Worm (Caenorhabditis elegans) whole organism, L1 larva: ENCODE measurements around the gene T28A8.2.
A peak's percentile ranks its signal among the peaks of the same experiment; 100 is the strongest.

ENCODE experiments used
- C04F5.9 ChIP-seq: sonication (generic microtip); optimal IDR thresholded peaks from 2 replicates; lab custom pipeline; 2016; ENCODE audit warnings: missing genetic modification characterization, missing compliant biosample characterization
- C16A3.4 ChIP-seq: fragments of 150-350 bp; optimal IDR thresholded peaks from 2 replicates; lab custom pipeline; 2014; ENCODE audit warnings: missing biosample characterization, missing genetic modification characterization
- alr-1 ChIP-seq: fragments of 200-800 bp; sonication (Bioruptor generic); optimal IDR thresholded peaks from 2 replicates; lab custom pipeline; 2018; ENCODE audit warnings: borderline replicate concordance, mild to moderate bottlenecking, missing genetic modification characterization, missing compliant biosample characterization
- ama-1 ChIP-seq: fragments of 150-350 bp; optimal IDR thresholded peaks from 2 replicates; lab custom pipeline; 2014
- ceh-63 ChIP-seq: fragments of 200-800 bp; sonication (Bioruptor generic); optimal IDR thresholded peaks from 2 replicates; lab custom pipeline; 2018; ENCODE audit warnings: mild to moderate bottlenecking, missing genetic modification characterization, missing compliant biosample characterization
- ceh-88 ChIP-seq: fragments of 200-800 bp; sonication (Bioruptor generic); IDR thresholded peaks from 2 replicates; pipeline ENCODE4 v1.3.6; 2022; ENCODE audit warnings: missing genetic modification characterization, missing compliant biosample characterization
- ces-1 ChIP-seq: fragments of 150-350 bp; optimal IDR thresholded peaks from 2 replicates; lab custom pipeline; 2014; ENCODE audit warnings: missing biosample characterization, missing genetic modification reagents, missing genetic modification characterization
- efl-1 ChIP-seq, 4 experiments: fragments of 150-350 bp; optimal IDR thresholded peaks in 3 of 4; peaks in 1 of 4; 1 replicate in 1 of 4; 2 replicates in 3 of 4; lab custom pipeline; 2014; ENCODE audit warnings: missing biosample characterization in 2 of 4, missing genetic modification characterization in 2 of 4, missing genetic modification reagents in 2 of 4
- elt-2 ChIP-seq: sonication (generic microtip); optimal IDR thresholded peaks from 2 replicates; lab custom pipeline; 2016; ENCODE audit warnings: missing genetic modification characterization, mild to moderate bottlenecking, inconsistent platforms, missing compliant biosample characterization, missing genetic modification reagents
- fkh-10 ChIP-seq: sonication (generic microtip); optimal IDR thresholded peaks from 2 replicates; lab custom pipeline; 2017; ENCODE audit warnings: missing biosample characterization, missing genetic modification reagents, missing genetic modification characterization
- fkh-8 ChIP-seq: sonication (generic microtip); optimal IDR thresholded peaks from 2 replicates; lab custom pipeline; 2016; ENCODE audit warnings: mild to moderate bottlenecking, missing genetic modification characterization, missing compliant biosample characterization
- fos-1 ChIP-seq: fragments of 150-350 bp; optimal IDR thresholded peaks from 2 replicates; lab custom pipeline; 2014; ENCODE audit warnings: missing biosample characterization, missing genetic modification characterization
- grh-1 ChIP-seq: fragments of 200-800 bp; sonication (Bioruptor generic); IDR thresholded peaks from 2 replicates; pipeline ENCODE4 v1.3.6; 2022; ENCODE audit warnings: missing genetic modification reagents, missing genetic modification characterization, missing compliant biosample characterization
- hlh-4 ChIP-seq: sonication (generic microtip); optimal IDR thresholded peaks from 2 replicates; lab custom pipeline; 2016; ENCODE audit warnings: mild to moderate bottlenecking, missing genetic modification characterization, missing compliant biosample characterization
- hpl-2 ChIP-seq: fragments of 150-350 bp; optimal IDR thresholded peaks from 2 replicates; lab custom pipeline; 2014; ENCODE audit warnings: missing biosample characterization, missing genetic modification reagents, missing genetic modification characterization
- lin-13 ChIP-seq: fragments of 150-350 bp; optimal IDR thresholded peaks from 2 replicates; lab custom pipeline; 2014; ENCODE audit warnings: missing biosample characterization, missing genetic modification reagents, missing genetic modification characterization
- lin-14 ChIP-seq: fragments of 200-800 bp; sonication (Bioruptor generic); optimal IDR thresholded peaks from 2 replicates; lab custom pipeline; 2018; ENCODE audit warnings: mild to moderate bottlenecking, missing genetic modification characterization, moderate library complexity, missing compliant biosample characterization
- lin-15B ChIP-seq: fragments of 150-350 bp; sonication (generic microtip); optimal IDR thresholded peaks from 3 replicates; lab custom pipeline; 2014; ENCODE audit warnings: missing biosample characterization, missing genetic modification characterization
- lir-3 ChIP-seq: sonication (generic microtip); optimal IDR thresholded peaks from 2 replicates; lab custom pipeline; 2016; ENCODE audit warnings: mild to moderate bottlenecking, missing genetic modification characterization, moderate library complexity, missing compliant biosample characterization; ENCODE audit not compliant: poor library complexity
- lsy-2 ChIP-seq, 2 experiments: fragments of 150-350 bp; optimal IDR thresholded peaks; 2 replicates each; lab custom pipeline; 2014; ENCODE audit warnings: missing biosample characterization in 2 of 2, missing genetic modification characterization in 2 of 2
- mdl-1 ChIP-seq, 2 experiments: fragments of 150-350 bp; optimal IDR thresholded peaks; 2 replicates each; lab custom pipeline; 2014 to 2017; ENCODE audit warnings: missing biosample characterization in 2 of 2, missing genetic modification characterization in 2 of 2, inconsistent platforms in 1 of 2
- nhr-11 ChIP-seq: fragments of 150-350 bp; optimal IDR thresholded peaks from 2 replicates; lab custom pipeline; 2014; ENCODE audit warnings: missing biosample characterization, missing genetic modification characterization
- nhr-12 ChIP-seq: sonication (generic microtip); optimal IDR thresholded peaks from 2 replicates; lab custom pipeline; 2017; ENCODE audit warnings: missing biosample characterization, missing genetic modification characterization
- nhr-76 ChIP-seq: sonication (generic microtip); optimal IDR thresholded peaks from 2 replicates; lab custom pipeline; 2017; ENCODE audit warnings: missing biosample characterization, missing genetic modification characterization
- nhr-77 ChIP-seq: fragments of 150-350 bp; optimal IDR thresholded peaks from 2 replicates; lab custom pipeline; 2014; ENCODE audit warnings: missing biosample characterization, missing genetic modification characterization
- pag-3 ChIP-seq: sonication (generic microtip); optimal IDR thresholded peaks from 2 replicates; lab custom pipeline; 2017; ENCODE audit warnings: missing genetic modification characterization, mild to moderate bottlenecking, missing compliant biosample characterization, antibody characterized with exemption, borderline replicate concordance; ENCODE audit not compliant: insufficient read depth
- pax-3 ChIP-seq: fragments of 200-800 bp; sonication (Bioruptor generic); optimal IDR thresholded peaks from 2 replicates; lab custom pipeline; 2018; ENCODE audit warnings: mild to moderate bottlenecking, missing genetic modification characterization, moderate library complexity, missing compliant biosample characterization
- sptf-1 ChIP-seq: fragments of 150-350 bp; optimal IDR thresholded peaks from 2 replicates; lab custom pipeline; 2014; ENCODE audit warnings: missing biosample characterization, missing genetic modification characterization
- sup-37 ChIP-seq: fragments of 200-800 bp; sonication (Bioruptor generic); optimal IDR thresholded peaks from 2 replicates; lab custom pipeline; 2018; ENCODE audit warnings: mild to moderate bottlenecking, missing genetic modification characterization, missing compliant biosample characterization
- unc-62 ChIP-seq: fragments of 150-350 bp; optimal IDR thresholded peaks from 2 replicates; lab custom pipeline; 2014; ENCODE audit warnings: missing biosample characterization, missing genetic modification reagents, missing genetic modification characterization
- vab-15 ChIP-seq: sonication (generic microtip); optimal IDR thresholded peaks from 2 replicates; lab custom pipeline; 2017; ENCODE audit warnings: missing genotype, mild to moderate bottlenecking, missing genetic modification characterization, missing compliant biosample characterization
- xbp-1 ChIP-seq: sonication (generic microtip); optimal IDR thresholded peaks from 2 replicates; lab custom pipeline; 2016; ENCODE audit warnings: missing genetic modification characterization, missing compliant biosample characterization

The T28A8.2 gene

DNA sequence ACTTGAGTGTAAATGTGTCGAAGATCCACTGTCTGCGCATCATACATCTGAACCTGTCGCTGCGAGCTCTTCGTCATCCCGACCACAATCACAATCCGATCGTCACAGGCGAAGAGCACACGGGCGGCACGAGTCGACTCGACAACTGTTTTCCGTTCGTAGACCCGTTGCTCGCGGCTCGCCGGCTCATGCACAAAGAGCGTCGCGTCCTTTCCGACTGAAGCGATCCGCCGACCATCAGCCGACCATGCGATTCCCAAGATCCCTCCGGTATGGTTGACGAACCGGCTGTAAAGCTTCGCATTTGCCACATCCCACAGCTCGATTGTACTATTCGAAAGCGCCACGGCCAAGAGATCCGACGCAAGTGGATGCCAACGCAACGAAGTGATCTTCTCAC, 23.0 kb upstream of the T28A8.2 start:
- TF ChIP-seq efl-1 (optimal IDR thresholded peaks at IDR 0.05; lab: Kevin White, UChicago) (no peak), efl-1 (GFP tag; optimal IDR thresholded peaks at IDR 0.05 in 1 of 2; lab: Kevin White, UChicago) (peak in 1 of 2 experiments; percentile 85), xbp-1 (tag; lab: Kevin White, UChicago) (no peak)

DNA sequence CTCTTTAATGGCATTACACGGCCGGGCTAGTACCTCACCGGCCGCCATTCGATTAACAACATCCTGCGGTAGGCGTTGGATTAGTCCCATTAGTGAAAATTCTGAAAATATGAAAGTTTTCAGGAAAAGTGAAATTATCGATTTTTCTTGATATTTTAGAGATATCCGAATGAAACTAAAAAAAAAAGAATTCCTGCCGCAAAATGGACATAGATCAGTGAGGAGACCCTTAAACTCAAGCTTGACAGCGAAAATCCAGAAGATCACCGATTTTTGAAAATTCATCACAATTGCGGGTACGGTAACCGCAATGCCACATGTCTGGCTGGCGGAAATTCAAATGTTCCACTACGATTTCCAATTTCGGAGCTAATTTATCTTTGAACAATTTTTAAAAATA, 19.0 kb upstream of the T28A8.2 start, which contains the start of gene mlh-1:
mlh-1 (minus strand) TSS at position 101 of the 400 bp plus-strand sequence.
- no peak for TF ChIP-seq efl-1 (optimal IDR thresholded peaks at IDR 0.05; lab: Kevin White, UChicago)
- TF ChIP-seq efl-1 (GFP tag; optimal IDR thresholded peaks at IDR 0.05 in 1 of 2; lab: Kevin White, UChicago) = peak in 1 of 2 experiments; percentile 33
- TF ChIP-seq vab-15 (tag; lab: Kevin White, UChicago) = no peak

DNA sequence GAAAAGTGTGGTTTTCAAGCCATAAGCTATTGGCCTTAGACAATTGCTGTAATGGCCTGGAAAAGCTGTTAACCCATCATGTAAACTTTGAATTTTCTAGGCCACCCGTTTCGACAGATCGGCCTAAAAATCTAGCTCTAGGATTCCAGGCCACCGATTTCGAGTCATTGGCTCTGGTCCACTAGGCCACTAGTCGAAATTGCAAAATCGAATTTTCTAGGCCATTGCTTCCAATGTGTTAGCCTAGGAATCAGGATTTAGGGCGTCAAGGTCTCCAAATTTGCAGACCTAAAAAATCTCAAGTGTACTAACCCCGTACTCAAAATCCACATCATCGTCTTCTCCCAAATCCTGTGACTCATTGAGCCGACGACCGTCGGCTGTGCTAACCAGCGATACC, 15.3 kb upstream of the T28A8.2 start:
- no peak for TF ChIP-seq nhr-76 (tag; lab: Kevin White, UChicago)
- no peak for TF ChIP-seq hlh-4 (tag; lab: Kevin White, UChicago)
- TF ChIP-seq sptf-1 (tag; lab: Kevin White, UChicago) = no peak
- no peak for TF ChIP-seq unc-62
- no peak for TF ChIP-seq pag-3
- TF ChIP-seq lsy-2 (tag; optimal IDR thresholded peaks at IDR 0.05; lab: Kevin White, UChicago) = no peak

DNA sequence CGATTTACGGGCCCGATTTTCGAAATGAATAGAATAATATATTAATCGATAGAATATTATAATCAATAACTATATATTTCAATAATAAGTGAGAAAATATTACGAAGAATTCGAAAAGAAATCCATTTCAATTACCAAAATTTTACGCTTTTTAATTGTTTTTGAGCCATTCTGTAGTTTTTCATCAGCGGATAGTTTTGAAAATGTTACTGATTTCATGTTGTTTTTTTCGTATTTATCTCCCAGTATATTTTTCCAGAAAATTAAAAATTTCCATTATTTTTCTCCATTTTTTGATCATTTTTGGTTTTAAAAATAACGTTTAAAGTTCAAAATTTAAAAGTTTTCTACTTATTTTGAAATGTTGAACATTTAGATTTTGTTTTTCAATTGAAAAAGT, 10.2 kb upstream of the T28A8.2 start, which contains the start of gene T28A8.3:
T28A8.3 (plus strand) TSS at position 301 of the 400 bp plus-strand sequence.
- TF ChIP-seq ces-1 (GFP tag; lab: Kevin White, UChicago) = no peak
- no peak for TF ChIP-seq ceh-63 (GFP tag; lab: Kevin White, UChicago)
- TF ChIP-seq nhr-77 (tag; lab: Kevin White, UChicago) = no peak
- no peak for TF ChIP-seq efl-1 (optimal IDR thresholded peaks at IDR 0.05; lab: Kevin White, UChicago)
- TF ChIP-seq efl-1 (GFP tag; optimal IDR thresholded peaks at IDR 0.05 in 1 of 2; lab: Kevin White, UChicago) = no peak
- TF ChIP-seq ceh-88 (GFP tag; lab: Robert Waterston, UW) = no peak
- TF ChIP-seq C16A3.4 = no peak
- no peak for TF ChIP-seq fkh-8 (tag; lab: Kevin White, UChicago)
- no peak for TF ChIP-seq fkh-10 (GFP tag; lab: Kevin White, UChicago)
- no peak for TF ChIP-seq lin-14 (GFP tag; lab: Kevin White, UChicago)
- no peak for TF ChIP-seq fos-1
- no peak for TF ChIP-seq nhr-11 (tag; lab: Kevin White, UChicago)
- TF ChIP-seq unc-62 = no peak
- no peak for TF ChIP-seq elt-2 (tag; lab: Kevin White, UChicago)

DNA sequence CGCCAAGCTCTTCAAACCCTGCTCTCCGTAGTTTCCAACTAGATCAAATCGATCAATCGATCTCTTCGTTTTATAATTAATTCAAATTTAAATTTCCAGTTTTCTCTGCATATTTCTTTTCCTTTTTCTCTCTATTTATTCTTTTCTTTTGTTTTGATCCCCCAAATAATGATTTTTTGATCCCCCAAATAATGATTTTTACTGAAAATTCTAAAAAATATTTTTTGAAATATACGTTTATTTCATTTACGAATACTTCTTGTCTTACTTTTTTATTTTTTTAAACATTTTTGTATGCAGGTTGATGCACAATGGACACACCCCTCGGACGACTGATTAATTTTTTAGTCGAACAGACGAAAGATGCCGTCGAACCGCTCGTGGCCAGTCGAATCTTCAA, 7.9 kb upstream of the T28A8.2 start, which contains the start of gene T28A8.4:
T28A8.4 (plus strand) TSS at position 301 of the 400 bp plus-strand sequence.
- TF ChIP-seq sup-37 (GFP tag; lab: Kevin White, UChicago) (no peak), pax-3 (no peak), lin-13 (no peak), C16A3.4 (no peak), ceh-88 (GFP tag; lab: Robert Waterston, UW) (no peak), ceh-63 (GFP tag; lab: Kevin White, UChicago) (no peak)

DNA sequence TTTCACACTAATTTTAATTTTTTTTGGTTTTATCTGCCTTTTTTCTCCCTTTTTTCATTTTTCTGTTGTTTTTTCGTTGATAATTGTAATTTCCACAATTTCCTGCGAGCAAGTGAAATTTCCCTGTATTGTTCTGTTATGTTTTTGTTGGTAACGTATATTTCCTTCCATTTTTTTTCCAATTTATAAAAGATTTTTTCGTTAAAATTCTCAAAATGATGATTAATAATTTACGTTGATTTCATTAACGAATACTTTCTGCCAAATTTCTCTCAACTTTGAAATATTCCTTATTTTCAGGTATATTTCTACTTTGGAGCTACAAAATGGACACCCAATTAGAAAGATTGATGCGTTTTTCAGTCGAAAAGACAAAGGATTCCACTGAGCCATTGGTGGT, 7.0 kb upstream of the T28A8.2 start, which contains the start of gene T28A8.8:
T28A8.8 (plus strand) TSS at position 301 of the 400 bp plus-strand sequence.
- TF ChIP-seq C04F5.9 (no peak), fkh-8 (tag; lab: Kevin White, UChicago) (no peak), grh-1 (GFP tag; lab: Robert Waterston, UW) (no peak), mdl-1 (tag; optimal IDR thresholded peaks at IDR 0.05; lab: Kevin White, UChicago) (no peak), pag-3 (no peak), lir-3 (tag; lab: Kevin White, UChicago) (no peak), nhr-12 (tag; lab: Kevin White, UChicago) (no peak), lin-15B (tag; lab: Kevin White, UChicago) (no peak), pax-3 (no peak), nhr-77 (tag; lab: Kevin White, UChicago) (no peak), alr-1 (no peak), ama-1 (lab: Kevin White, UChicago) (no peak), hpl-2 (GFP tag; lab: Kevin White, UChicago) (no peak)
